Fruit fly (Drosophila melanogaster) whole organism, embryonic: ENCODE data around the gene CG9886.
A peak's percentile ranks its signal among the peaks of the same experiment; 100 is the strongest.

Experiments used
- ATbp ChIP-seq: fragments of 200-800 bp; sonication (Bioruptor generic); optimal IDR thresholded peaks from 2 replicates; lab custom pipeline; 2017; ENCODE audit warnings: missing biosample characterization, mild to moderate bottlenecking, missing genetic modification characterization, missing genetic modification reagents
- Bdp1 ChIP-seq: fragments of 200-800 bp; sonication (Bioruptor generic); optimal IDR thresholded peaks from 3 replicates; lab custom pipeline; 2016; ENCODE audit warnings: missing biosample characterization, missing genetic modification characterization
- CG10543 ChIP-seq: fragments of 200-800 bp; sonication (Bioruptor generic); optimal IDR thresholded peaks from 3 replicates; lab custom pipeline; 2017; ENCODE audit warnings: missing biosample characterization, mild to moderate bottlenecking, missing genetic modification characterization, moderate library complexity
- CG10654 ChIP-seq: fragments of 200-800 bp; sonication (Bioruptor generic); optimal IDR thresholded peaks from 2 replicates; lab custom pipeline; 2016; ENCODE audit warnings: missing biosample characterization, missing genetic modification characterization
- CG11093 ChIP-seq: fragments of 200-800 bp; sonication (Bioruptor generic); IDR thresholded peaks from 3 replicates; pipeline ENCODE4 v1.3.6; 2022; ENCODE audit warnings: missing biosample characterization, missing genetic modification characterization
- CG12659 ChIP-seq: fragments of 200-800 bp; sonication (Bioruptor generic); optimal IDR thresholded peaks from 3 replicates; lab custom pipeline; 2017; ENCODE audit warnings: mild to moderate bottlenecking, missing biosample characterization, missing genetic modification reagents, missing genetic modification characterization
- CG12942 ChIP-seq: fragments of 200-800 bp; sonication (Bioruptor generic); optimal IDR thresholded peaks from 3 replicates; lab custom pipeline; 2016; ENCODE audit warnings: missing biosample characterization, missing genetic modification characterization
- CG13123 ChIP-seq: fragments of 200-800 bp; sonication (Bioruptor generic); optimal IDR thresholded peaks from 2 replicates; lab custom pipeline; 2016; ENCODE audit warnings: missing biosample characterization, missing genetic modification characterization
- CG13775 ChIP-seq: fragments of 200-800 bp; sonication (Bioruptor generic); optimal IDR thresholded peaks from 3 replicates; lab custom pipeline; 2017; ENCODE audit warnings: missing biosample characterization, mild to moderate bottlenecking, missing genetic modification characterization
- CG17359 ChIP-seq: fragments of 200-800 bp; sonication (Bioruptor generic); optimal IDR thresholded peaks from 3 replicates; lab custom pipeline; 2018; ENCODE audit warnings: missing biosample characterization, mild to moderate bottlenecking, missing genetic modification characterization, moderate library complexity
- CG2678 ChIP-seq: fragments of 200-800 bp; sonication (Bioruptor generic); optimal IDR thresholded peaks from 3 replicates; lab custom pipeline; 2019; ENCODE audit warnings: missing biosample characterization, mild to moderate bottlenecking, missing genetic modification characterization, moderate library complexity
- CG2889 ChIP-seq: fragments of 200-800 bp; sonication (Bioruptor generic); IDR thresholded peaks from 3 replicates; pipeline ENCODE4 v1.3.6; 2022; ENCODE audit warnings: missing biosample characterization, missing genetic modification characterization
- CG31224 ChIP-seq: fragments of 200-800 bp; sonication (Bioruptor generic); IDR thresholded peaks from 2 replicates; pipeline ENCODE4 v1.3.6; 2022; ENCODE audit warnings: missing biosample characterization, missing genetic modification characterization
- CG33213 ChIP-seq: fragments of 200-800 bp; sonication (Bioruptor generic); optimal IDR thresholded peaks from 3 replicates; lab custom pipeline; 2016; ENCODE audit warnings: missing biosample characterization, missing genetic modification characterization
- CG3407 ChIP-seq: fragments of 200-800 bp; sonication (Bioruptor generic); optimal IDR thresholded peaks from 2 replicates; lab custom pipeline; 2018; ENCODE audit warnings: missing biosample characterization, mild to moderate bottlenecking, missing genetic modification characterization
- CG6765 ChIP-seq: fragments of 200-800 bp; sonication (Bioruptor generic); optimal IDR thresholded peaks from 3 replicates; lab custom pipeline; 2017; ENCODE audit warnings: missing biosample characterization, mild to moderate bottlenecking, missing genetic modification characterization
- CG7928 ChIP-seq: fragments of 200-800 bp; sonication (Bioruptor generic); optimal IDR thresholded peaks from 2 replicates; lab custom pipeline; 2017; ENCODE audit warnings: missing biosample characterization, mild to moderate bottlenecking, missing genetic modification characterization
- CG8089 ChIP-seq: fragments of 200-800 bp; sonication (Bioruptor generic); optimal IDR thresholded peaks from 3 replicates; lab custom pipeline; 2016; ENCODE audit warnings: missing biosample characterization, missing genetic modification characterization
- CG8290 ChIP-seq, 3 experiments: fragments of 200-800 bp; sonication (Bioruptor generic); optimal IDR thresholded peaks; 2 replicates each; lab custom pipeline; 2016 to 2019; ENCODE audit warnings: missing biosample characterization in 3 of 3, missing genetic modification characterization in 3 of 3, mild to moderate bottlenecking in 2 of 3, moderate library complexity in 1 of 3
- Dll ChIP-seq: fragments of 200-800 bp; sonication (Bioruptor generic); IDR thresholded peaks from 4 replicates; pipeline ENCODE4 v1.3.6; 2022; ENCODE audit warnings: missing biosample characterization, missing genetic modification characterization; ENCODE audit not compliant: partially characterized antibody
- Doc2 ChIP-seq: fragments of 200-800 bp; sonication (Bioruptor generic); IDR thresholded peaks from 2 replicates; pipeline ENCODE4 v1.3.6; 2022; ENCODE audit warnings: missing biosample characterization, missing genetic modification characterization
- ERR ChIP-seq: fragments of 200-800 bp; sonication (Bioruptor generic); optimal IDR thresholded peaks from 2 replicates; lab custom pipeline; 2016; ENCODE audit warnings: missing biosample characterization, missing genetic modification characterization
- Fer3 ChIP-seq: fragments of 200-800 bp; sonication (Bioruptor generic); optimal IDR thresholded peaks from 2 replicates; lab custom pipeline; 2018; ENCODE audit warnings: missing biosample characterization, mild to moderate bottlenecking, missing genetic modification characterization, moderate library complexity
- Gug ChIP-seq: fragments of 200-800 bp; sonication (Bioruptor generic); IDR thresholded peaks from 4 replicates; pipeline ENCODE4 v1.3.6; 2022; ENCODE audit warnings: missing biosample characterization, missing genetic modification characterization
- H15 ChIP-seq: fragments of 200-800 bp; sonication (Bioruptor generic); IDR thresholded peaks from 3 replicates; pipeline ENCODE4 v1.3.6; 2022; ENCODE audit warnings: missing biosample characterization, missing genetic modification characterization
- HLH3B ChIP-seq: fragments of 200-800 bp; sonication (Bioruptor generic); IDR thresholded peaks from 2 replicates; pipeline ENCODE4 v1.3.6; 2022; ENCODE audit warnings: missing biosample characterization, missing genetic modification characterization
- HmgZ ChIP-seq: fragments of 200-800 bp; sonication (Bioruptor generic); optimal IDR thresholded peaks from 2 replicates; lab custom pipeline; 2018; ENCODE audit warnings: missing biosample characterization, mild to moderate bottlenecking, missing genetic modification characterization
- Hr39 ChIP-seq: fragments of >200 bp; optimal IDR thresholded peaks from 2 replicates; lab custom pipeline; 2017
- Lpt ChIP-seq: fragments of >200 bp; optimal IDR thresholded peaks from 2 replicates; lab custom pipeline; 2018; ENCODE audit warnings: missing biosample characterization, missing genetic modification characterization
- Med ChIP-seq: fragments of 200-800 bp; sonication (Bioruptor generic); peaks from one replicate; lab custom pipeline; 2016; ENCODE audit warnings: missing biosample characterization, missing genetic modification characterization, mild to moderate bottlenecking, inconsistent platforms, moderate library complexity
- Oli ChIP-seq: fragments of 200-800 bp; sonication (Bioruptor generic); optimal IDR thresholded peaks from 2 replicates; lab custom pipeline; 2018; ENCODE audit warnings: missing biosample characterization, mild to moderate bottlenecking, missing genetic modification characterization, moderate library complexity
- Ptx1 ChIP-seq: fragments of 200-800 bp; sonication (Bioruptor generic); IDR thresholded peaks from 2 replicates; pipeline ENCODE4 v1.3.6; 2022; ENCODE audit warnings: missing biosample characterization, missing genetic modification characterization
- Ssrp ChIP-seq: fragments of 200-800 bp; sonication (Bioruptor generic); optimal IDR thresholded peaks from 2 replicates; lab custom pipeline; 2018; ENCODE audit warnings: missing biosample characterization, mild to moderate bottlenecking, missing genetic modification characterization, moderate library complexity
- az2 ChIP-seq: fragments of 200-800 bp; sonication (Bioruptor generic); optimal IDR thresholded peaks from 3 replicates; lab custom pipeline; 2016; ENCODE audit warnings: missing biosample characterization, missing genetic modification characterization
- chn ChIP-seq: fragments of 200-800 bp; sonication (Bioruptor generic); optimal IDR thresholded peaks from 2 replicates; lab custom pipeline; 2016; ENCODE audit warnings: missing biosample characterization, missing genetic modification characterization
- danr ChIP-seq: fragments of 200-800 bp; sonication (Bioruptor generic); IDR thresholded peaks from 2 replicates; pipeline ENCODE4 v1.3.6; 2022; ENCODE audit warnings: missing biosample characterization, missing genetic modification characterization
- dati ChIP-seq: fragments of 200-800 bp; sonication (Bioruptor generic); IDR thresholded peaks from 2 replicates; pipeline ENCODE4 v1.3.6; 2022; ENCODE audit warnings: missing biosample characterization, missing genetic modification characterization
- fd96Cb ChIP-seq: fragments of 200-800 bp; sonication (Bioruptor generic); optimal IDR thresholded peaks from 2 replicates; lab custom pipeline; 2018; ENCODE audit warnings: missing biosample characterization, mild to moderate bottlenecking, missing genetic modification characterization, moderate library complexity
- ftz-f1 ChIP-seq: fragments of 200-800 bp; sonication (Bioruptor generic); optimal IDR thresholded peaks from 2 replicates; lab custom pipeline; 2016; ENCODE audit warnings: missing biosample characterization, missing genetic modification characterization
- fu2 ChIP-seq: fragments of 200-800 bp; sonication (Bioruptor generic); optimal IDR thresholded peaks from 2 replicates; lab custom pipeline; 2016; ENCODE audit warnings: missing biosample characterization, missing genetic modification characterization
- gce ChIP-seq: fragments of 200-800 bp; sonication (Bioruptor generic); IDR thresholded peaks from 3 replicates; pipeline ENCODE4 v1.3.6; 2022; ENCODE audit warnings: missing biosample characterization, missing genetic modification characterization
- gem ChIP-seq: fragments of 200-800 bp; sonication (Bioruptor generic); optimal IDR thresholded peaks from 2 replicates; lab custom pipeline; 2019; ENCODE audit warnings: missing biosample characterization, mild to moderate bottlenecking, missing genetic modification characterization, moderate library complexity
- gsb ChIP-seq: fragments of 200-800 bp; sonication (Bioruptor generic); IDR thresholded peaks from 2 replicates; pipeline ENCODE4 v1.3.6; 2022; ENCODE audit warnings: missing biosample characterization, missing genetic modification characterization
- hbn ChIP-seq: fragments of 200-800 bp; sonication (Bioruptor generic); IDR thresholded peaks from 2 replicates; pipeline ENCODE4 v1.3.6; 2022; ENCODE audit warnings: missing biosample characterization, missing genetic modification characterization; ENCODE audit not compliant: partially characterized antibody
- pros ChIP-seq: fragments of 200-800 bp; sonication (Bioruptor generic); optimal IDR thresholded peaks from 3 replicates; lab custom pipeline; 2019; ENCODE audit warnings: missing biosample characterization, mild to moderate bottlenecking, missing genetic modification characterization, moderate library complexity
- ranshi ChIP-seq: fragments of 200-800 bp; sonication (Bioruptor generic); IDR thresholded peaks from 2 replicates; pipeline ENCODE4 v1.3.6; 2022; ENCODE audit warnings: missing biosample characterization, missing genetic modification characterization
- run ChIP-seq: fragments of 200-800 bp; sonication (Bioruptor generic); optimal IDR thresholded peaks from 3 replicates; lab custom pipeline; 2018; ENCODE audit warnings: missing biosample characterization, mild to moderate bottlenecking, missing genetic modification characterization
- schlank ChIP-seq: fragments of 200-800 bp; sonication (Bioruptor generic); optimal IDR thresholded peaks from 2 replicates; lab custom pipeline; 2018; ENCODE audit warnings: missing biosample characterization, mild to moderate bottlenecking, missing genetic modification characterization
- sens ChIP-seq: fragments of 200-800 bp; sonication (Bioruptor generic); peaks from one replicate; lab custom pipeline; 2016; ENCODE audit warnings: missing biosample characterization, missing genetic modification characterization
- tap ChIP-seq: fragments of 200-800 bp; optimal IDR thresholded peaks from 3 replicates; lab custom pipeline; 2019; ENCODE audit warnings: missing biosample characterization, mild to moderate bottlenecking, missing genetic modification characterization, moderate library complexity
- twi ChIP-seq: fragments of 200-800 bp; optimal IDR thresholded peaks from 2 replicates; lab custom pipeline; 2019; ENCODE audit warnings: missing biosample characterization, mild to moderate bottlenecking, missing genetic modification characterization, moderate library complexity
- vfl ChIP-seq: fragments of 200-800 bp; sonication (Bioruptor generic); optimal IDR thresholded peaks from 2 replicates; lab custom pipeline; 2016; ENCODE audit warnings: missing biosample characterization, missing genetic modification characterization

Gene CG9886

DNA sequence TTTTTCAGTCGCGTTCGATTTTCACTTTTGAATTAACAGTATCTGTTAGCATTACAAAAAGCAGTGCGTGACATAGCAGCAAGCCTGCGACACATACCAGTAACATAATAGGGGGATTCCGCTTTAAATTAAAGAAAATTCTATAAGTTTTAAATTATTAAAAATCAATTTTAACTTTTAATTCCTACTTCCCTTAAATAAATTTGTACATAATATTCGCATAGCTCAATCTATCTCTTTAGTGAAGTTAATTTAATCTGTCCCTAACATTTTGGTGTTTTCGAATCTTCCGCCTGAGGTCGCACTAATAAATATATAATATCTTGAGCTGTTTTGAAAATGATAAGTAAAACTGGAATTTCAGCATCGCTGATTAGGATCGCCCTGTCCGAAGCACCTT lies at the start of gene CG9886 (continued):
- TF ChIP-seq gsb (GFP tag; lab: Robert Waterston, UW) (no peak), ATbp (GFP tag; lab: Kevin White, UChicago) (peak; percentile 55), CG3407 (peak; percentile 7), CG17359 (tag; lab: Kevin White, UChicago) (peak; percentile 67), vfl (GFP tag; lab: Kevin White, UChicago) (peak; percentile 5), Gug (GFP tag; lab: Robert Waterston, UW) (no peak), CG12942 (GFP tag; lab: Kevin White, UChicago) (peak; percentile 28), pros (GFP tag; lab: Kevin White, UChicago) (no peak), fu2 (GFP tag; lab: Kevin White, UChicago) (no peak), dati (no peak), CG11093 (GFP tag; lab: Robert Waterston, UW) (no peak), CG10654 (GFP tag; lab: Kevin White, UChicago) (peak; percentile 41), az2 (GFP tag; lab: Kevin White, UChicago) (peak; percentile 56), H15 (GFP tag; lab: Robert Waterston, UW) (peak; percentile 28; the same call in 1 of the 3 replicates), CG2678 (tag; lab: Kevin White, UChicago) (peak; percentile 77), Dll (GFP tag; lab: Robert Waterston, UW) (no peak), CG6765 (GFP tag; lab: Kevin White, UChicago) (peak; percentile 41), CG12659 (peak; percentile 49), ERR (no peak), CG33213 (no peak), danr (no peak), CG13123 (GFP tag; lab: Kevin White, UChicago) (peak; percentile 29), twi (tag; lab: Kevin White, UChicago) (no peak), chn (GFP tag; lab: Kevin White, UChicago) (no peak), CG13775 (GFP tag; lab: Kevin White, UChicago) (peak; percentile 67), ftz-f1 (GFP tag; lab: Kevin White, UChicago) (no peak), Fer3 (tag; lab: Kevin White, UChicago) (peak; percentile 50), run (peak; percentile 45), CG7928 (GFP tag; lab: Kevin White, UChicago) (peak; percentile 22), HLH3B (peak; percentile 18; the same call in 1 of the 2 replicates), Oli (tag; lab: Kevin White, UChicago) (peak; percentile 62), Doc2 (GFP tag; lab: Robert Waterston, UW) (no peak), CG10543 (GFP tag; lab: Kevin White, UChicago) (peak; percentile 3), CG31224 (GFP tag; lab: Robert Waterston, UW) (no peak), HmgZ (peak; percentile 48), Hr39 (lab: Kevin White, UChicago) (no peak), CG2889 (no peak), Ssrp (tag; lab: Kevin White, UChicago) (peak; percentile 67), fd96Cb (tag; lab: Kevin White, UChicago) (peak; percentile 45), schlank (no peak), Ptx1 (GFP tag; lab: Robert Waterston, UW) (peak; percentile 56), ranshi (GFP tag; lab: Robert Waterston, UW) (0 out of 2 replicates have a peak, but pooled peaks have one; percentile 24), gem (tag; lab: Kevin White, UChicago) (peak; percentile 87), hbn (GFP tag; lab: Robert Waterston, UW) (no peak), CG8290 (GFP tag; optimal IDR thresholded peaks at IDR 0.05; lab: Kevin White, UChicago) (peak; percentile 23), CG8290 (tag; optimal IDR thresholded peaks at IDR 0.05; lab: Kevin White, UChicago) (no peak), Bdp1 (GFP tag; lab: Kevin White, UChicago) (no peak), CG8089 (GFP tag; lab: Kevin White, UChicago) (no peak), Lpt (GFP tag; lab: Kevin White, UChicago) (no peak), gce (GFP tag; lab: Robert Waterston, UW) (no peak), Med (GFP tag; lab: Kevin White, UChicago) (peak; percentile 72), tap (tag; lab: Kevin White, UChicago) (peak; percentile 68), sens (GFP tag; lab: Kevin White, UChicago) (peak; percentile 86)
